Fruit fly (Drosophila melanogaster): ENCODE measurements around the gene Dysb.
A peak's percentile ranks its signal among the peaks of the same experiment; 100 is the strongest.

Dysb gene

dm6 chr3L:18898770-18899278 is 31.3 kb downstream of the Dysb start, which contains the start of gene RpL26 (continued):
- peak; percentile 42 for TF ChIP-seq Fer3 (tag; optimal IDR thresholded peaks at IDR 0.05)
- peak; percentile 32; the same call in 2 of the 3 replicates for TF ChIP-seq CG14050 (GFP tag; IDR thresholded peaks at IDR 0.05)
- peak; percentile 65 for TF ChIP-seq CG16815 (GFP tag; optimal IDR thresholded peaks at IDR 0.05)
- TF ChIP-seq GATAe (GFP tag; conservative IDR thresholded peaks at IDR 0.05): peak; percentile 67
- TF ChIP-seq Neu2 (GFP tag; optimal IDR thresholded peaks at IDR 0.05; ENCODE audit: borderline replicate concordance): no peak
- TF ChIP-seq fu2 (GFP tag; optimal IDR thresholded peaks at IDR 0.05): peak; percentile 86
- TF ChIP-seq ken (GFP tag; IDR thresholded peaks at IDR 0.05): 0 out of 3 replicates have a peak, but pooled peaks have one; percentile 57
- peak; percentile 77 for TF ChIP-seq twi (tag; optimal IDR thresholded peaks at IDR 0.05)
- no peak for TF ChIP-seq seq (GFP tag; IDR thresholded peaks at IDR 0.05)
- peak; percentile 72 for TF ChIP-seq CG15696 (tag; optimal IDR thresholded peaks at IDR 0.05)
- TF ChIP-seq tin (GFP tag; optimal IDR thresholded peaks at IDR 0.05): peak; percentile 61
- peak; percentile 97 for TF ChIP-seq sens (GFP tag)
- TF ChIP-seq unc-4 (GFP tag; IDR thresholded peaks at IDR 0.05; ENCODE audit: partially characterized antibody): peak; percentile 94
- peak; percentile 74 for TF ChIP-seq nom (GFP tag; optimal IDR thresholded peaks at IDR 0.05)
- TF ChIP-seq slp2 (GFP tag; optimal IDR thresholded peaks at IDR 0.05): peak; percentile 79
- TF ChIP-seq C15 (GFP tag; IDR thresholded peaks at IDR 0.05): no peak
- TF ChIP-seq mam (GFP tag; optimal IDR thresholded peaks at IDR 0.05): peak; percentile 90
- TF ChIP-seq CG10267 (tag; optimal IDR thresholded peaks at IDR 0.05): peak; percentile 93
- TF ChIP-seq repo (GFP tag; optimal IDR thresholded peaks at IDR 0.05): peak; percentile 56
- TF ChIP-seq HLH54F (GFP tag; optimal IDR thresholded peaks at IDR 0.05): peak; percentile 86
- TF ChIP-seq crol (GFP tag; IDR thresholded peaks at IDR 0.05): no peak
- TF ChIP-seq btn (GFP tag; optimal IDR thresholded peaks at IDR 0.05): no peak
- peak; percentile 80 for TF ChIP-seq phol (tag; optimal IDR thresholded peaks at IDR 0.05)
- TF ChIP-seq HHEX (GFP tag; optimal IDR thresholded peaks at IDR 0.05): peak; percentile 53
- no peak for TF ChIP-seq Hey (tag; optimal IDR thresholded peaks at IDR 0.05)
- no peak for TF ChIP-seq so (GFP tag; IDR thresholded peaks at IDR 0.05)
- peak; percentile 77 for TF ChIP-seq CG30020 (tag; optimal IDR thresholded peaks at IDR 0.05)
- TF ChIP-seq Mad (GFP tag; optimal IDR thresholded peaks at IDR 0.05): peak; percentile 62
- peak; percentile 93 for TF ChIP-seq dm (GFP tag; optimal IDR thresholded peaks at IDR 0.05)
- TF ChIP-seq Ada2b (GFP tag; IDR thresholded peaks at IDR 0.05): 0 out of 2 replicates have a peak, but pooled peaks have one; percentile 19
- peak; percentile 90 for TF ChIP-seq pho (GFP tag; optimal IDR thresholded peaks at IDR 0.05)
- TF ChIP-seq oc (tag; optimal IDR thresholded peaks at IDR 0.05): no peak
- TF ChIP-seq unpg (GFP tag; optimal IDR thresholded peaks at IDR 0.05): peak; percentile 51
- no peak for TF ChIP-seq z (GFP tag; IDR thresholded peaks at IDR 0.05)
- peak; percentile 46 for TF ChIP-seq stwl (tag; optimal IDR thresholded peaks at IDR 0.05)
- peak; percentile 61 for TF ChIP-seq Abd-B (GFP tag; optimal IDR thresholded peaks at IDR 0.05)
- no peak for TF ChIP-seq onecut (GFP tag; IDR thresholded peaks at IDR 0.05)
- TF ChIP-seq jigr1 (GFP tag; IDR thresholded peaks at IDR 0.05): no peak
- 0 out of 3 replicates have a peak, but pooled peaks have one; percentile 5 for TF ChIP-seq CG3726 (GFP tag; IDR thresholded peaks at IDR 0.05)
- no peak for TF ChIP-seq Sox100B (GFP tag; optimal IDR thresholded peaks at IDR 0.05)
- TF ChIP-seq CG17385 (GFP tag; optimal IDR thresholded peaks at IDR 0.05): peak; percentile 74
- TF ChIP-seq CG2120 (GFP tag; optimal IDR thresholded peaks at IDR 0.05): peak; percentile 90
- TF ChIP-seq Fer2 (tag; optimal IDR thresholded peaks at IDR 0.05): peak; percentile 53
- TF ChIP-seq ewg (GFP tag; optimal IDR thresholded peaks at IDR 0.05): peak; percentile 62
- TF ChIP-seq usp (GFP tag; optimal IDR thresholded peaks at IDR 0.05): no peak
- peak; percentile 46 for TF ChIP-seq CG10462 (GFP tag; optimal IDR thresholded peaks at IDR 0.05)
- TF ChIP-seq gcm2 (GFP tag; optimal IDR thresholded peaks at IDR 0.05): peak; percentile 24
- TF ChIP-seq en (GFP tag; optimal IDR thresholded peaks at IDR 0.05): peak; percentile 54
- TF ChIP-seq lola (GFP tag; optimal IDR thresholded peaks at IDR 0.05): peak in 1 of 3 experiments; percentile 77
- peak; percentile 72 for TF ChIP-seq CG3163 (GFP tag; optimal IDR thresholded peaks at IDR 0.05)
